Worm (Caenorhabditis elegans) whole organism, mixed stage, embryonic: ENCODE results near the gene JC8.7.

Source experiments
- ces-1 ChIP-seq: fragments of 150-350 bp; optimal IDR thresholded peaks from 2 replicates; lab custom pipeline; 2014; ENCODE audit warnings: missing biosample characterization, missing genetic modification reagents, missing genetic modification characterization
- drap-1 ChIP-seq: fragments of 200-800 bp; sonication (Bioruptor generic); optimal IDR thresholded peaks from 3 replicates; lab custom pipeline; 2018; ENCODE audit warnings: mild to moderate bottlenecking, missing genetic modification characterization, missing compliant biosample characterization
- elt-1 ChIP-seq: sonication (generic microtip); optimal IDR thresholded peaks from 2 replicates; lab custom pipeline; 2017; ENCODE audit warnings: missing genetic modification characterization, mild to moderate bottlenecking, missing compliant biosample characterization, antibody characterized with exemption, moderate library complexity, borderline replicate concordance; ENCODE audit not compliant: insufficient read depth
- elt-3 ChIP-seq: fragments of 150-350 bp; optimal IDR thresholded peaks from 2 replicates; lab custom pipeline; 2014; ENCODE audit warnings: missing biosample characterization, missing genetic modification characterization
- ham-2 ChIP-seq: fragments of 200-800 bp; sonication (Bioruptor generic); optimal IDR thresholded peaks from 2 replicates; lab custom pipeline; 2018; ENCODE audit warnings: mild to moderate bottlenecking, missing genetic modification characterization, missing compliant biosample characterization
- lin-13 ChIP-seq: fragments of 150-350 bp; optimal IDR thresholded peaks from 2 replicates; lab custom pipeline; 2014; ENCODE audit warnings: missing biosample characterization, missing genetic modification characterization
- lsy-2 ChIP-seq: fragments of 150-350 bp; optimal IDR thresholded peaks from 2 replicates; lab custom pipeline; 2014; ENCODE audit warnings: missing biosample characterization, missing genetic modification characterization
- mab-5 ChIP-seq: fragments of 150-350 bp; optimal IDR thresholded peaks from 2 replicates; lab custom pipeline; 2014; ENCODE audit warnings: missing biosample characterization, missing genetic modification characterization
- mep-1 ChIP-seq: fragments of 150-350 bp; optimal IDR thresholded peaks from 2 replicates; lab custom pipeline; 2017; ENCODE audit warnings: missing biosample characterization, missing genetic modification reagents, missing genetic modification characterization, inconsistent platforms
- nhr-12 ChIP-seq: fragments of 150-350 bp; optimal IDR thresholded peaks from 2 replicates; lab custom pipeline; 2014; ENCODE audit warnings: missing biosample characterization, missing genetic modification characterization
- nhr-237 ChIP-seq: fragments of 150-350 bp; optimal IDR thresholded peaks from 2 replicates; lab custom pipeline; 2014; ENCODE audit warnings: missing biosample characterization, missing genetic modification characterization
- nhr-76 ChIP-seq: sonication (generic microtip); optimal IDR thresholded peaks from 2 replicates; lab custom pipeline; 2017; ENCODE audit warnings: missing biosample characterization, missing genetic modification characterization
- tbx-8 ChIP-seq: fragments of 200-800 bp; sonication (Bioruptor generic); optimal IDR thresholded peaks from 2 replicates; lab custom pipeline; 2018; ENCODE audit warnings: mild to moderate bottlenecking, missing genetic modification characterization, moderate library complexity, missing compliant biosample characterization
- unc-62 ChIP-seq: fragments of 150-350 bp; optimal IDR thresholded peaks from 2 replicates; lab custom pipeline; 2014; ENCODE audit warnings: missing biosample characterization, missing genetic modification reagents, missing genetic modification characterization

DNA sequence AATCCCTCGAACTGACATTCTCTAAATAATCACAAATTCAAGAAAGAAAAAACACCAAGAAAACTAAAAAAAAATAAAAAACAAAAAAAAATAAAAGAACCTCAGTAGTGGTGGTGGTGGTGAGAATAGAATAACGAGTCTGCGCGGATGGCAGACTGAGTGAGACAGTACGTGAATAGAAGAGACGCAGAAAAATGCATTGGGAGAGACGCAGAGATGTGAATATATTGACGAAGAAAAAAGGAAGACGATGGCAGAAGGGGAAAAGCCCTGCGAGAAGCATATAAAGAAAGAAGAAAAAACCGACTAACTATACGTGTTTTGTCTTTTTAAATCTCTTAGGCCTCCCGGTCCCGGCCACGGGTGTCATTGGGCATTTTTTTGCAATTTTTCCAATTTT, 25.4 kb downstream of the JC8.7 start, which contains the start of gene unc-26:
- no peak for TF ChIP-seq mep-1 (tag; lab: Kevin White, UChicago)
- no peak for TF ChIP-seq tbx-8 (GFP tag; lab: Kevin White, UChicago)
- TF ChIP-seq elt-1 (tag; lab: Kevin White, UChicago), result no peak
- no peak for TF ChIP-seq mab-5 (tag; lab: Kevin White, UChicago)
- no peak for TF ChIP-seq unc-62
- no peak for TF ChIP-seq lsy-2 (tag; lab: Kevin White, UChicago)
- TF ChIP-seq nhr-237 (tag; lab: Kevin White, UChicago), result no peak
- no peak for TF ChIP-seq drap-1 (GFP tag; lab: Kevin White, UChicago)
- peak; percentile 74 for TF ChIP-seq ces-1 (GFP tag; lab: Kevin White, UChicago)
- TF ChIP-seq lin-13 (tag; lab: Kevin White, UChicago), result no peak
- no peak for TF ChIP-seq ham-2 (GFP tag; lab: Kevin White, UChicago)
- TF ChIP-seq nhr-76 (tag; lab: Kevin White, UChicago), result no peak
- no peak for TF ChIP-seq elt-3 (tag; lab: Kevin White, UChicago)
- no peak for TF ChIP-seq nhr-12 (tag; lab: Kevin White, UChicago)
